Worm (Caenorhabditis elegans): ENCODE measurements around the gene C27H6.8.

ce11 chrV:9978425-9978824, 9.2 kb downstream of the C27H6.8 start:
- TF ChIP-seq ama-1 (optimal IDR thresholded peaks at IDR 0.05): no peak
- TF ChIP-seq aly-1 (tag; optimal IDR thresholded peaks at IDR 0.05): no peak
- no peak for TF ChIP-seq tbx-37 (GFP tag; conservative IDR thresholded peaks at IDR 0.05)
- no peak for TF ChIP-seq pes-1 (GFP tag; IDR thresholded peaks at IDR 0.05)
- TF ChIP-seq F13C5.2 (tag; optimal IDR thresholded peaks at IDR 0.05): no peak
- TF ChIP-seq sea-1 (GFP tag; conservative IDR thresholded peaks at IDR 0.05): no peak
- TF ChIP-seq flt-1 (GFP tag; IDR thresholded peaks at IDR 0.05): no peak
- TF ChIP-seq ceh-13 (GFP tag; optimal IDR thresholded peaks at IDR 0.05): no peak

All from whole organism, early embryonic.